Worm (Caenorhabditis elegans) whole organism, L2 larva: ENCODE data around the gene K06H7.8.

Experiments used
- R02D3.7 ChIP-seq: fragments of 150-350 bp; optimal IDR thresholded peaks from 2 replicates; lab custom pipeline; 2014; ENCODE audit warnings: missing biosample characterization, missing genetic modification characterization
- blmp-1 ChIP-seq: sonication (generic microtip); optimal IDR thresholded peaks from 2 replicates; lab custom pipeline; 2017; ENCODE audit warnings: missing genetic modification characterization, mild to moderate bottlenecking, missing compliant biosample characterization, antibody characterized with exemption, moderate library complexity; ENCODE audit not compliant: insufficient read depth
- nhr-12 ChIP-seq: fragments of 150-350 bp; optimal IDR thresholded peaks from 2 replicates; lab custom pipeline; 2014; ENCODE audit warnings: missing biosample characterization, missing genetic modification characterization
- sma-3 ChIP-seq: sonication (generic microtip); optimal IDR thresholded peaks from 2 replicates; lab custom pipeline; 2016; ENCODE audit warnings: missing genetic modification reagents, missing genetic modification characterization, missing compliant biosample characterization
- unc-39 ChIP-seq: fragments of 150-350 bp; optimal IDR thresholded peaks from 2 replicates; lab custom pipeline; 2014; ENCODE audit warnings: missing biosample characterization, missing genetic modification characterization
- zag-1 ChIP-seq: fragments of 150-350 bp; optimal IDR thresholded peaks from 2 replicates; lab custom pipeline; 2014; ENCODE audit warnings: missing biosample characterization, missing genetic modification characterization
- ztf-1 ChIP-seq: fragments of 200-800 bp; sonication (Bioruptor generic); conservative IDR thresholded peaks from 2 replicates; pipeline ENCODE4 v1.3.6; 2022; ENCODE audit warnings: missing genetic modification characterization, missing compliant biosample characterization

- TF ChIP-seq ztf-1 (GFP tag; lab: Robert Waterston, UW) (no peak), unc-39 (tag; lab: Kevin White, UChicago) (no peak), nhr-12 (no peak), zag-1 (tag; lab: Kevin White, UChicago) (no peak), R02D3.7 (no peak), sma-3 (no peak), blmp-1 (no peak)
Observed at ce11 chrIII:8121132-8121531, 23.1 kb upstream of the K06H7.8 start, which contains the start of gene gei-8.
